Fruit fly (Drosophila melanogaster): ENCODE results near the gene Grip.

Grip gene

DNA sequence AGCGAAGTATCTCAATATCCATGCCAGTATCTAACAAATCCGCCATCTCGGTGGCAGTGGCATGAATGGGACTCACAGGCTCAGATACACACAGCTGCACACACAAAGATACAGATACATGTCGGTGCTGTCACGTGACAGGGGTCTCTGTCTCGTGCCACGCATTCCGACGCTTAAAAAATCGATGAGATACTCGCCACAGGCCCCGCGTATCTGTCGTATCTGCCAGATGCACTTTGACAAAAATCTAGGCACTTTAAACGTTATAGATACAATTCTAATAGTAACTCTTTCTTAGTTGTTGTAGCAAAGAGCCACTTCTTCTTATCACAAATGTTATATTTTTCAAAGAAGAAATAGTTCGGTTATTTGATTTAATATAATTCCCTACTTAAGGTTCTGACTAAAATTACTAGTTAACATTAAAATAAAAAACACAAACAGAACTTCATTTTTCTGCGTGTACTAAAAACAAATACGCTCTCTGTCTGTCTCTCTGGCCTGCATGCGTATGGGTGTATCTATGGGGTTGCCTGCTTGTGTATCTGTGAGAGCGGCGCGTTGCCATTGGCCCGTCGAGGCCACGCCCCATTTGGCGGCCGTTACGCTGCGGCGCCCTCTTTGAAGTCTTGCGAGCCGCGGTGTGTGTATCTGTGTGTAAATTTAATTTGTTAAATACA is 34.8 kb downstream of the Grip start, which contains the start of gene CG4766 (continued):
- TF ChIP-seq CG1832 (GFP tag; optimal IDR thresholded peaks at IDR 0.05) (no peak), CTCF (GFP tag; optimal IDR thresholded peaks at IDR 0.05) (no peak), dmrt11E (tag; optimal IDR thresholded peaks at IDR 0.05) (peak; percentile 93), Ssrp (tag; optimal IDR thresholded peaks at IDR 0.05) (peak; percentile 90), CG15514 (GFP tag; optimal IDR thresholded peaks at IDR 0.05) (peak; percentile 29), bsh (GFP tag; optimal IDR thresholded peaks at IDR 0.05) (peak; percentile 60 to 87), HmgD (GFP tag; optimal IDR thresholded peaks at IDR 0.05) (peak; percentile 63), CG15269 (tag; optimal IDR thresholded peaks at IDR 0.05) (peak; percentile 75), CG12236 (GFP tag; optimal IDR thresholded peaks at IDR 0.05) (peak; percentile 76), CG6175 (GFP tag; IDR thresholded peaks at IDR 0.05) (no peak), CG7928 (GFP tag; optimal IDR thresholded peaks at IDR 0.05) (no peak), CG5953 (GFP tag; IDR thresholded peaks at IDR 0.05) (peak; percentile 52; the same call in 1 of the 2 replicates), Xrp1 (GFP tag; IDR thresholded peaks at IDR 0.05) (peak; percentile 92), CkIIα-i1 (GFP tag; IDR thresholded peaks at IDR 0.05) (no peak), fu2 (GFP tag; optimal IDR thresholded peaks at IDR 0.05) (peak; percentile 64), CG13775 (GFP tag; optimal IDR thresholded peaks at IDR 0.05) (peak; percentile 87), Ravus (GFP tag; IDR thresholded peaks at IDR 0.05) (peak; percentile 22), CG32772 (GFP tag; IDR thresholded peaks at IDR 0.05) (peak; percentile 62), psq (GFP tag; optimal IDR thresholded peaks at IDR 0.05) (peak; percentile 44), lov (optimal IDR thresholded peaks at IDR 0.05) (no peak), lov (GFP tag; IDR thresholded peaks at IDR 0.05) (0 out of 3 replicates have a peak, but pooled peaks have one; percentile 33), CG8388 (GFP tag; optimal IDR thresholded peaks at IDR 0.05) (peak; percentile 88), wek (GFP tag; optimal IDR thresholded peaks at IDR 0.05) (peak; percentile 45), Hr51 (GFP tag; optimal IDR thresholded peaks at IDR 0.05) (peak; percentile 68 to 83), CG33213 (GFP tag; optimal IDR thresholded peaks at IDR 0.05) (peak; percentile 51), CG9437 (GFP tag; optimal IDR thresholded peaks at IDR 0.05) (peak; percentile 72), CG18476 (GFP tag; optimal IDR thresholded peaks at IDR 0.05) (peak; percentile 68), MBD-R2 (GFP tag; IDR thresholded peaks at IDR 0.05) (peak; percentile 27; the same call in 1 of the 2 replicates), chn (GFP tag; optimal IDR thresholded peaks at IDR 0.05) (peak; percentile 84), hth (optimal IDR thresholded peaks at IDR 0.05) (no peak), al (GFP tag; IDR thresholded peaks at IDR 0.05) (peak; percentile 46; the same call in 1 of the 2 replicates), salm (tag; optimal IDR thresholded peaks at IDR 0.05) (peak; percentile 57), CG11504 (tag; optimal IDR thresholded peaks at IDR 0.05) (peak; percentile 93), CG1647 (GFP tag; optimal IDR thresholded peaks at IDR 0.05) (peak; percentile 33), tup (GFP tag; optimal IDR thresholded peaks at IDR 0.05) (peak; percentile 30), gsb (GFP tag; IDR thresholded peaks at IDR 0.05) (0 out of 2 replicates have a peak, but pooled peaks have one; percentile 42), cad (GFP tag; optimal IDR thresholded peaks at IDR 0.05) (no peak), CG7786 (GFP tag; optimal IDR thresholded peaks at IDR 0.05) (peak; percentile 85), CG8924 (tag; optimal IDR thresholded peaks at IDR 0.05) (peak; percentile 90), Oli (tag; optimal IDR thresholded peaks at IDR 0.05) (peak; percentile 84), CG14860 (GFP tag; IDR thresholded peaks at IDR 0.05; ENCODE audit: partially characterized antibody) (no peak), her (GFP tag; optimal IDR thresholded peaks at IDR 0.05) (peak; percentile 47), Hr3 (GFP tag; optimal IDR thresholded peaks at IDR 0.05) (peak; percentile 86), sens (GFP tag) (peak; percentile 99), odd (GFP tag; optimal IDR thresholded peaks at IDR 0.05) (peak; percentile 72), aop (GFP tag; IDR thresholded peaks at IDR 0.05) (no peak), zf30C (GFP tag; optimal IDR thresholded peaks at IDR 0.05) (peak; percentile 96), Sox100B (GFP tag; optimal IDR thresholded peaks at IDR 0.05) (peak; percentile 88), ems (GFP tag; optimal IDR thresholded peaks at IDR 0.05) (peak; percentile 74), tgo (GFP tag; IDR thresholded peaks at IDR 0.05) (peak; percentile 81), CG15479 (GFP tag; optimal IDR thresholded peaks at IDR 0.05) (peak; percentile 41)
